Fruit fly (Drosophila melanogaster) whole organism, pupa: ENCODE measurements around the gene CG7024.

ENCODE experiments used
- CG10348 ChIP-seq: fragments of 200-800 bp; sonication (Bioruptor generic); IDR thresholded peaks from 2 replicates; pipeline ENCODE4 v1.3.6; 2022; ENCODE audit warnings: missing biosample characterization, missing genetic modification characterization
- CG12605 ChIP-seq: fragments of 200-800 bp; sonication (Bioruptor generic); IDR thresholded peaks from 2 replicates; pipeline ENCODE4 v1.3.6; 2022; ENCODE audit warnings: missing biosample characterization, missing genetic modification characterization
- CG13204 ChIP-seq: fragments of 200-800 bp; sonication (Bioruptor generic); optimal IDR thresholded peaks from 2 replicates; lab custom pipeline; 2018; ENCODE audit warnings: missing biosample characterization, mild to moderate bottlenecking, missing genetic modification characterization, moderate library complexity
- CG4496 ChIP-seq: fragments of 200-800 bp; sonication (Bioruptor generic); IDR thresholded peaks from 3 replicates; pipeline ENCODE4 v1.3.6; 2022; ENCODE audit warnings: missing biosample characterization, missing genetic modification characterization
- CG9948 ChIP-seq: fragments of 200-800 bp; sonication (Bioruptor generic); optimal IDR thresholded peaks from 2 replicates; lab custom pipeline; 2018; ENCODE audit warnings: missing biosample characterization, mild to moderate bottlenecking, missing genetic modification characterization, moderate library complexity
- D1 ChIP-seq: fragments of 200-800 bp; sonication (Bioruptor generic); optimal IDR thresholded peaks from 2 replicates; lab custom pipeline; 2018; ENCODE audit warnings: missing biosample characterization, mild to moderate bottlenecking, missing genetic modification characterization, moderate library complexity
- EcR ChIP-seq: fragments of 200-800 bp; sonication (Bioruptor generic); optimal IDR thresholded peaks from 3 replicates; lab custom pipeline; 2019; ENCODE audit warnings: missing biosample characterization, missing genetic modification characterization, mild to moderate bottlenecking, moderate library complexity, missing genetic modification reagents
- Ets98B ChIP-seq: fragments of 200-800 bp; sonication (Bioruptor generic); IDR thresholded peaks from 2 replicates; pipeline ENCODE4 v1.3.6; 2022; ENCODE audit warnings: missing biosample characterization, missing genetic modification characterization
- Pif1B ChIP-seq: fragments of 200-800 bp; sonication (Bioruptor generic); optimal IDR thresholded peaks from 3 replicates; lab custom pipeline; 2016; ENCODE audit warnings: missing biosample characterization, missing genetic modification characterization
- gl ChIP-seq: fragments of 200-800 bp; sonication (Bioruptor generic); optimal IDR thresholded peaks from 2 replicates; lab custom pipeline; 2018; ENCODE audit warnings: missing biosample characterization, mild to moderate bottlenecking, missing genetic modification characterization
- rn ChIP-seq: fragments of 200-800 bp; sonication (Bioruptor generic); IDR thresholded peaks from 2 replicates; pipeline ENCODE4 v1.3.6; 2022; ENCODE audit warnings: missing biosample characterization, missing genetic modification characterization

DNA sequence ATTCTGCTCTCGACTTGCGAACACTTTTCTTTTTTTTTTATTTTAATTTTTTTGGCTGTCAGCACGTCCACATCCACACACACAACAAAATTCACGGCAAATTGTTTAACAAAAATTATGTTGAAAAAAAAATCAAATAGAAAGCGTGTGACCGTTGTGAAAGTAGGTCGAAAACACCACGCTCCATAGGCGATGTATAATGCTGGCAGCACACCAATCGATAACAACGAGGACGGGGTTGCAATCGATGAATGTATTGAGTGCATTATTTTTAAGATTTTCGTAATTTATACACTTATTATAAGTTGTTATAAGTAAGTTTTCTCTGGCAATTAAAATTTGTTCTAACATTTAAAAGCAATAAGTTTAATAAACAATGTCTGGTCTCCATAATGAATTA lies 18.4 kb upstream of the CG7024 start, which contains the start of gene Pp2C1:
- no peak for TF ChIP-seq CG12605
- no peak for TF ChIP-seq CG13204 (GFP tag; lab: Kevin White, UChicago)
- no peak for TF ChIP-seq CG10348 (GFP tag; lab: Robert Waterston, UW)
- TF ChIP-seq EcR, result no peak
- no peak for TF ChIP-seq D1 (tag; lab: Kevin White, UChicago)
- no peak for TF ChIP-seq CG9948
- TF ChIP-seq Pif1B (GFP tag; lab: Kevin White, UChicago), result no peak
- no peak for TF ChIP-seq CG4496 (GFP tag; lab: Robert Waterston, UW)
- no peak for TF ChIP-seq rn (GFP tag; lab: Robert Waterston, UW)
- TF ChIP-seq gl (tag; lab: Kevin White, UChicago), result no peak
- TF ChIP-seq Ets98B (GFP tag; lab: Robert Waterston, UW), result no peak
